Worm (Caenorhabditis elegans) whole organism, early embryonic: ENCODE measurements around the gene F41G4.7.

Source experiments
- B0310.2 ChIP-seq: sonication (generic microtip); optimal IDR thresholded peaks from 2 replicates; lab custom pipeline; 2016; ENCODE audit warnings: mild to moderate bottlenecking, missing genetic modification characterization, missing compliant biosample characterization
- F13C5.2 ChIP-seq: sonication (generic microtip); optimal IDR thresholded peaks from 2 replicates; lab custom pipeline; 2017; ENCODE audit warnings: mild to moderate bottlenecking, missing genetic modification characterization, inconsistent platforms, missing compliant biosample characterization
- aly-1 ChIP-seq: sonication (generic microtip); optimal IDR thresholded peaks from 2 replicates; lab custom pipeline; 2016; ENCODE audit warnings: missing genetic modification characterization, missing compliant biosample characterization
- ama-1 ChIP-seq: fragments of 150-350 bp; optimal IDR thresholded peaks from 2 replicates; lab custom pipeline; 2014
- ceh-13 ChIP-seq: fragments of 200-800 bp; sonication (Bioruptor generic); optimal IDR thresholded peaks from 2 replicates; lab custom pipeline; 2018; ENCODE audit warnings: mild to moderate bottlenecking, missing genetic modification characterization, missing compliant biosample characterization
- ceh-36 ChIP-seq: sonication (generic microtip); optimal IDR thresholded peaks from 2 replicates; lab custom pipeline; 2016; ENCODE audit warnings: missing genetic modification characterization, inconsistent platforms, missing compliant biosample characterization
- ets-7 ChIP-seq: sonication (generic microtip); optimal IDR thresholded peaks from 2 replicates; lab custom pipeline; 2016; ENCODE audit warnings: missing genotype, missing genetic modification characterization, missing compliant biosample characterization
- flt-1 ChIP-seq: fragments of 200-800 bp; sonication (Bioruptor generic); IDR thresholded peaks from 2 replicates; pipeline ENCODE4 v1.3.6; 2022; ENCODE audit warnings: missing genetic modification characterization, missing compliant biosample characterization
- hmbx-1 ChIP-seq: sonication (generic microtip); optimal IDR thresholded peaks from 2 replicates; lab custom pipeline; 2016; ENCODE audit warnings: mild to moderate bottlenecking, missing genetic modification characterization, missing compliant biosample characterization
- hmg-4 ChIP-seq: fragments of 200-800 bp; sonication (Bioruptor generic); optimal IDR thresholded peaks from 2 replicates; lab custom pipeline; 2018; ENCODE audit warnings: mild to moderate bottlenecking, missing genetic modification characterization, missing compliant biosample characterization
- hnd-1 ChIP-seq: sonication (generic microtip); optimal IDR thresholded peaks from 2 replicates; lab custom pipeline; 2016; ENCODE audit warnings: missing genetic modification characterization, missing compliant biosample characterization
- pes-1 ChIP-seq: fragments of 200-800 bp; sonication (Bioruptor generic); IDR thresholded peaks from 2 replicates; pipeline ENCODE4 v1.3.6; 2022; ENCODE audit warnings: missing genetic modification reagents, missing genetic modification characterization, missing compliant biosample characterization
- scrt-1 ChIP-seq: fragments of 200-800 bp; sonication (Bioruptor generic); IDR thresholded peaks from 2 replicates; pipeline ENCODE4 v1.3.6; 2022; ENCODE audit warnings: missing genetic modification characterization, missing compliant biosample characterization
- sea-1 ChIP-seq: fragments of 200-800 bp; sonication (Bioruptor generic); conservative IDR thresholded peaks from 2 replicates; pipeline ENCODE4 v1.3.6; 2022; ENCODE audit warnings: missing genetic modification characterization, missing compliant biosample characterization
- tbx-11 ChIP-seq: fragments of 200-800 bp; sonication (Bioruptor generic); IDR thresholded peaks from 2 replicates; pipeline ENCODE4 v1.3.6; 2022; ENCODE audit warnings: missing genetic modification characterization, missing compliant biosample characterization
- tbx-37 ChIP-seq: fragments of 200-800 bp; sonication (Bioruptor generic); conservative IDR thresholded peaks from 2 replicates; pipeline ENCODE4 v1.3.6; 2022; ENCODE audit warnings: missing genetic modification reagents, missing genetic modification characterization, missing compliant biosample characterization
- tra-4 ChIP-seq: sonication (generic microtip); optimal IDR thresholded peaks from 2 replicates; lab custom pipeline; 2017; ENCODE audit warnings: missing genetic modification characterization, missing compliant biosample characterization

Gene F41G4.7

DNA sequence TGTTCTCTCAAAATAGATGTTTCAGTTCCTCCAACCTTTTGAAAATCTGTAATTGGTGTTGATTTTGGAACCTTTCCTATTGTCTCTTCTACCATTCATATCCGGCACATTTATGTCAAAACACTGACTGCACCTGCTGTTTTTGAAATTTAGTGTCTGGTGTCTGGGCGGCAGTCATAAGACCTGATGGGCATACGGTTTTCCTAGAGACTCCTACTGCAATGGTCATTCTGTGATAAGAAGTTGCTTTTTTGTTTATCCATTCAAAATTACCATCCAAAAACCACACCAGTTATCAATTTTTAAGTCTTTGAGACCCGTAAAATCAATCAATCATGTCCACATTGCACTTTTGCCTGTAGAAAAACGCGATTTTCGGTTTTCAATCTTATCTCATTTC, 37.6 kb downstream of the F41G4.7 start:
- TF ChIP-seq hmg-4 (GFP tag; lab: Kevin White, UChicago): no peak
- TF ChIP-seq tbx-37 (GFP tag; lab: Robert Waterston, UW): no peak
- TF ChIP-seq tbx-11: no peak
- no peak for TF ChIP-seq flt-1 (GFP tag; lab: Robert Waterston, UW)
- no peak for TF ChIP-seq F13C5.2 (tag; lab: Kevin White, UChicago)
- TF ChIP-seq pes-1 (GFP tag; lab: Robert Waterston, UW): no peak

DNA sequence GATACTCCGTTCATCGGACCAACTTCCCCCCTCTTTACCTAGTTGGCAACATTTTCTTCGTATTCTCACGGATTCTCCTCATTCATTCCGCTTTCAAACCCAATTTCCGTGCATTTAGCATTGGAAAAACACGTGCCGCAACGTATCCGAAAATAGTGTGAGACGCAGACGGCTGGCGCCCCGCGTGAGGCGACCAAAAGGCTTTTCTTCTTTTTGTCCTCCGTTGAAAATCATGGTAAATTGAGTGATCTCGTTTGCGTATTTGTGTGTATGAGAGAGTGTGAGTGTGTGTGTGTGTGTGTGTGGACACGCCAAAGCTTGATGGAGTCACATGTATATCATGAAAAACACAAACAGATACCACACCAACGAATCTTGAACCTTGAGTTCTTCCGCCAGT, 39.4 kb downstream of the F41G4.7 start:
- no peak for TF ChIP-seq tbx-11
- peak; percentile 16 for TF ChIP-seq aly-1
- TF ChIP-seq hmg-4 (GFP tag; lab: Kevin White, UChicago): peak; percentile 50
- TF ChIP-seq hnd-1 (tag; lab: Kevin White, UChicago): no peak

DNA sequence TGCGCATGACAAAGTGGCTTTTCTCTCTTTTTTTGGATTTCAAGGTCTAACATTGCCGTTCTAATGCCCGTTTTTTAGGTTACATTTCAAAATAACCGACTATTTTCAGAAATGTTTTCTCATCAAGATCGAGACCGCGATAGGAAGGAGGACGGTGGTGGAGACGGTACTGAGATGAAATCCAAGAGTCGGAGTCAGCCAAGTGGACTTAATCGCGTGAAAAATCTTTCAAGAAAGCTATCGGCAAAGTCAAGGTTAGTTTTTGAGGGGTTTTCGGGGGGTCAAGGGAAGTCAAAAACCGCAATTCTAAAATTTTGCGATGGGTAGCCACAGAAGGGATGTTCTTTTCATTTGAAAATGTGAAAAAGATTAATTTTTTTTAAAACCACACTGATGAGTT, 40.2 kb downstream of the F41G4.7 start, which contains the start of gene aak-2:
Gene aak-2, plus strand, starts transcription at position 110 of the 400 bp plus-strand sequence.
- TF ChIP-seq hmbx-1 (tag; lab: Kevin White, UChicago) (no peak), flt-1 (GFP tag; lab: Robert Waterston, UW) (no peak), tbx-11 (no peak), aly-1 (no peak), tbx-37 (GFP tag; lab: Robert Waterston, UW) (no peak), B0310.2 (tag; lab: Kevin White, UChicago) (no peak), ceh-13 (GFP tag; lab: Kevin White, UChicago) (no peak), F13C5.2 (tag; lab: Kevin White, UChicago) (no peak), sea-1 (GFP tag; lab: Robert Waterston, UW) (no peak), hnd-1 (tag; lab: Kevin White, UChicago) (no peak), pes-1 (GFP tag; lab: Robert Waterston, UW) (no peak), hmg-4 (GFP tag; lab: Kevin White, UChicago) (no peak)

DNA sequence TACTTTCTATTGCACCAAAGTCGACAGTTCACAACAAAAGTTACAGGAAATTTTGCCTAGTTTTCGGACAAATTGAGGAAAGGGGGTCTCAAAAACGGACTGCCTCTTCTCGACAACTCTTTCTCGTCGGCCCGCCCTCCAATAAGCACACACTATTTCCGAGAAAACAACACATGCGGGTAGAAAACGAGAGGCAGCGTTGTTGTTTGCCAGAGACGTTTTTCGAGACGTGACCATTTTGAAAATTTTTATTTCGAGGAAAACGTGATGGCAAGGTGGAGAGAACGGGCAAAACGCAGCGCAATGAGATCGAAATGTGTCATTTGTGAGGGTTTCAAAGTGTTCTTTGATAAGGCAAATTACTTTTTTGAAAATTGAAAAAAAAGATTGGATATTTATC, 42.7 kb downstream of the F41G4.7 start:
- TF ChIP-seq ceh-36 (tag; lab: Kevin White, UChicago) (no peak), pes-1 (GFP tag; lab: Robert Waterston, UW) (no peak), hmg-4 (GFP tag; lab: Kevin White, UChicago) (no peak), tbx-11 (no peak), F13C5.2 (tag; lab: Kevin White, UChicago) (no peak), sea-1 (GFP tag; lab: Robert Waterston, UW) (no peak), ama-1 (lab: Kevin White, UChicago) (no peak), ceh-13 (GFP tag; lab: Kevin White, UChicago) (no peak), scrt-1 (GFP tag; lab: Robert Waterston, UW) (no peak), aly-1 (no peak), B0310.2 (tag; lab: Kevin White, UChicago) (no peak), tbx-37 (GFP tag; lab: Robert Waterston, UW) (no peak), hnd-1 (tag; lab: Kevin White, UChicago) (no peak), ets-7 (tag; lab: Kevin White, UChicago) (no peak), tra-4 (no peak)

DNA sequence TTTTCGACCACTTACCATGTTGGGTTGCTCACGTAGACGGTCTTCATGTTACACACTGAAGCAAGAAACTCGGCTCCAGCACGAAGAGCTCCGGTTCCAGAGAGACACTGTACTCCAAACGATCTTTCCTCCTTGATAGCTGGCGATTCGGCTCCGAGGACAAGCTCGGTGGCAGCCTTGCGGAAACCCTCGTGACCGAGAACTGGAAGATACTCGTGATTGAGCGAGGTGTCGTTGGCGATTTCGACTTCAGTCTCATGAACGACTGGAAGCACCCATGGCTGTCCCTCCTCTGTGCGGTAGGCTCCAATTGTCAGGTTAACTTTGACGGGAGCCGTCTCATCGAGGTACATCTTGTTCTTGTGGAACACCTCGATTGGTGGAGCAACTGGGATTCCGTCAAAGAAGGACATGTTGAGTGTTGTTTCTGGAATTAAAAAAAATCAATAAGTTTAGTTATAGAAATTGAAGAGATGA, 43.5 kb downstream of the F41G4.7 start, which contains the start of gene got-1.2:
Gene got-1.2, minus strand, starts transcription at position 427 of the 477 bp plus-strand sequence.
- TF ChIP-seq ceh-13 (GFP tag; lab: Kevin White, UChicago) (no peak), hnd-1 (tag; lab: Kevin White, UChicago) (no peak), pes-1 (GFP tag; lab: Robert Waterston, UW) (no peak), tbx-11 (no peak), sea-1 (GFP tag; lab: Robert Waterston, UW) (no peak)

DNA sequence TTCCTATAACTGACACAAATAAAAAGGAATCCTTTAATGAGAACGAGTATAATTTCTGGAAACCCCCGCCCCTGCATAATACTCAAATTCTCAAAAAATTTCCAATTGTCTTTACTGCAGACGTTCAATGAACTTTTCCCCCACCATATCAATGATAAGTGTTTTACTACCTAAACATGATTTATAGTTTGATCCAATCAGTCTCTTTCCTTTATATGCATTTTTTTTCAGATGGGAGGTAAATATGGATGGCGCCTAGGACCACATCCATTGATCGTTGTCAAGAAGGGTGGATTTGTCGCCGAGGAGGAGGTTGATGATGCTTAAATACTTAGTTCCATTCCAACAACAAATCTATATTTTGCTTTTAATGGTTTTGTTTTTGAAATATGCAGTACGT, 49.1 kb downstream of the F41G4.7 start:
- TF ChIP-seq ceh-36 (tag; lab: Kevin White, UChicago): no peak
- no peak for TF ChIP-seq F13C5.2 (tag; lab: Kevin White, UChicago)
- TF ChIP-seq tra-4: no peak
- no peak for TF ChIP-seq hmbx-1 (tag; lab: Kevin White, UChicago)
- no peak for TF ChIP-seq aly-1
- TF ChIP-seq ets-7 (tag; lab: Kevin White, UChicago): no peak
- TF ChIP-seq hmg-4 (GFP tag; lab: Kevin White, UChicago): no peak
- TF ChIP-seq hnd-1 (tag; lab: Kevin White, UChicago): no peak
- no peak for TF ChIP-seq tbx-37 (GFP tag; lab: Robert Waterston, UW)

DNA sequence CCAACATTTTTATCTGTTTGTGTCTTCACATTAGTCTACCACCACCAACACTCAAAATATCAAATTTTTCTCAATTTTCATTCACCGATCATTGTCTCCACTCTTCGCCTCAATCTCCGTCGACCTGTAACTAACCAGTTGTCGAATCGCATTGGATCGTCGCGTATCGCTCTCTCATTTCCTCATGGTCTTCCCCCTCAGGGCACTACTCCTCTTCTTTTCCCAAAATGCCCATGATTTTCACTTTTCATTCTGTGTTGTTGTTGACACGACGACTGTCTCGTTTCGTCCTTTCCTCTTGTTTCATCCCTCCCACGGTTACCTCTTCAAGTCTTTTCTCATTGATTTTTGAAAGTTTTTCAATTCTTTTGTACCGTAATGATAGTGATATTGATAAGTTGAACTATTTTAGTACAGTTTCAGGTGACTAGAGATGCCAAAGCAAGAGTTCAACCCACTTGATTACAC, 50.1 kb downstream of the F41G4.7 start, which contains the start of gene T01C8.2:
Gene T01C8.2, plus strand, starts transcription at position 418 of the 468 bp plus-strand sequence.
- TF ChIP-seq tbx-37 (GFP tag; lab: Robert Waterston, UW) (no peak), sea-1 (GFP tag; lab: Robert Waterston, UW) (no peak), hnd-1 (tag; lab: Kevin White, UChicago) (no peak), F13C5.2 (tag; lab: Kevin White, UChicago) (no peak)
